Worm (Caenorhabditis elegans): ENCODE results near the gene B0035.22.

DNA sequence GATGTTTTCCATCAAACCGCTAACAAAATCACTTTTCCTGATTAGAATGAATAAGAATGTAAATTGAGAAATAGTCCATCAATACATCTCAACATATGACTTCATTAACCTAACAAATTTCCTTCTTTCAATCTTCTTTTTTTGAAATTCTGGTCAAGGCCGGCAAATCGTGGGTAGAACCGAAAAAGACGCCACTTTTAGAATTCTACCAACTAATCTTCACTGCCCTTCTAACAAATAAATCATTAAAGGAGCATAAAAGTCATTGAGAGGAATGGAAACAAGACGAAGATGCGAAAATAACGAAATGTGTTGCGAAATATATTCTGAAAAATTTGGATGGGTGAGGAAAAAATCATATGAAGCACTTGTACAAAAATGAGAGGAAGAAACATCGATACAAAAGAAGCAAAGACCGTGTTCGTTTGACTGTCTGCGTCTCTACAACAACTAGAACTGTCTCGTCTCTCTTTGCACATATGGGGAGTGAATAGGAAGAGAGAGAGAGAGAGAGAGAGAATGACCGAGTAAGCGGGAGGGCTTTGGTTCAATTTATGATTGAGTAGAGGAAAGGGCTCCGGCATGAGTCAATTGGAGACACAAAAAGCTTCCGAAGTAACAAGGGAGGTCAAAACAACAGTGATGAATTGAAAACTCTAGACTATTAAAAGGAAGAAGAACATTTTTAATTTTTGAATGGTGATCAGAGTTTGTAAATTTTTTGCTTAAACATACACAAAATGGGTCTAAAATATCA lies 49.0 kb downstream of the B0035.22 start:
- TF ChIP-seq lsy-2 (tag; optimal IDR thresholded peaks at IDR 0.05) (peak in 1 of 2 experiments; percentile 34), mab-5 (tag; optimal IDR thresholded peaks at IDR 0.05) (no peak), elt-1 (tag; optimal IDR thresholded peaks at IDR 0.05) (no peak), aly-2 (tag; optimal IDR thresholded peaks at IDR 0.05) (no peak), sma-9 (GFP tag; optimal IDR thresholded peaks at IDR 0.05) (no peak), sma-9 (tag; optimal IDR thresholded peaks at IDR 0.05) (no peak), blmp-1 (tag; optimal IDR thresholded peaks at IDR 0.05; ENCODE audit: insufficient read depth) (no peak)
